Worm (Caenorhabditis elegans): ENCODE data around the gene hmt-1.

ce11 chrIII:11112718-11113117 is 13.0 kb upstream of the hmt-1 start:
- TF ChIP-seq sox-2 (GFP tag; IDR thresholded peaks at IDR 0.05) (no peak), pqm-1 (tag; optimal IDR thresholded peaks at IDR 0.05) (no peak), ceh-6 (GFP tag; optimal IDR thresholded peaks at IDR 0.05) (no peak), F13H6.1 (tag; optimal IDR thresholded peaks at IDR 0.05) (no peak), K09A11.1 (tag; optimal IDR thresholded peaks at IDR 0.05; ENCODE audit: insufficient read depth) (no peak), ceh-14 (tag; optimal IDR thresholded peaks at IDR 0.05) (no peak), dmd-4 (tag; optimal IDR thresholded peaks at IDR 0.05; ENCODE audit: borderline replicate concordance) (no peak), ama-1 (optimal IDR thresholded peaks at IDR 0.05) (no peak), T23F11.4 (GFP tag; optimal IDR thresholded peaks at IDR 0.05) (no peak), pha-4 (tag; optimal IDR thresholded peaks at IDR 0.05) (no peak), pros-1 (tag; optimal IDR thresholded peaks at IDR 0.05) (no peak), ceh-9 (tag; optimal IDR thresholded peaks at IDR 0.05) (no peak), ceh-2 (tag; optimal IDR thresholded peaks at IDR 0.05) (no peak), fkh-10 (GFP tag; optimal IDR thresholded peaks at IDR 0.05) (no peak)
